Fruit fly (Drosophila melanogaster) whole organism, embryonic: ENCODE measurements around the gene CG11892.

Experiments
- B-H2 ChIP-seq: fragments of 200-800 bp; sonication (Bioruptor generic); optimal IDR thresholded peaks from 2 replicates; lab custom pipeline; 2018; ENCODE audit warnings: missing biosample characterization, mild to moderate bottlenecking, missing genetic modification characterization
- Bgb ChIP-seq: fragments of 200-800 bp; sonication (Bioruptor generic); IDR thresholded peaks from 2 replicates; pipeline ENCODE4 v1.3.6; 2022; ENCODE audit warnings: missing biosample characterization, missing genetic modification characterization; ENCODE audit not compliant: partially characterized antibody
- Vsx1 ChIP-seq: fragments of 200-800 bp; sonication (Bioruptor generic); optimal IDR thresholded peaks from 2 replicates; lab custom pipeline; 2017; ENCODE audit warnings: missing biosample characterization, mild to moderate bottlenecking, missing genetic modification characterization, missing genetic modification reagents
- croc ChIP-seq: fragments of 200-800 bp; sonication (Bioruptor generic); conservative IDR thresholded peaks from 3 replicates; pipeline ENCODE4 v1.3.6; 2022; ENCODE audit warnings: missing biosample characterization, missing genetic modification characterization
- kah ChIP-seq: fragments of 200-800 bp; sonication (Bioruptor generic); optimal IDR thresholded peaks from 2 replicates; lab custom pipeline; 2018; ENCODE audit warnings: missing biosample characterization, mild to moderate bottlenecking, missing genetic modification characterization

DNA sequence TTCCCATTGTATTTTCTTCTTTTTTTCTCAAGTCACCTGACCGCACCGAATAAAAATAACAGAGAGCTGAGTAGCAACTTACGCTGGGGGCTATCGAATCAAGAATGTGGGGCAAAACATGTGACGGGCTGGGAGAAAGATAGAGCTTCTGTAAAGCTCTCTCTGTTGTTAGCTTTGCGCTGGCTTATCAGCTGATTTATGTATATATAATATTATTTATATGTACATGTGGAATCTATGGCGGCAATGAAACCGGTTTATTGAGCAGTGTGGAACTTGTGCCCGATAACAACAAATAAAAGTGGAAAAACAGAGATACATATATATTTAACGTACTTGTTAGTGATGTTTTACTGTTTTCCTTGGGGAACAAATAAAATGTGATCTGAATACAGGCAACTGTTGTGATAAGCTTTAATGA, 11.5 kb downstream of the CG11892 start, which contains the start of gene CG31098:
- TF ChIP-seq Vsx1 (GFP tag; lab: Kevin White, UChicago): peak; percentile 35
- no peak for TF ChIP-seq croc (GFP tag; lab: Robert Waterston, UW)
- no peak for TF ChIP-seq kah
- TF ChIP-seq Bgb (GFP tag; lab: Robert Waterston, UW): no peak
- peak; percentile 61 for TF ChIP-seq B-H2 (GFP tag; lab: Kevin White, UChicago)
